Worm (Caenorhabditis elegans): Measurements from ENCODE around the gene E02H4.7.

ce11 chrX:14207942-14208341 lies 48.1 kb upstream of the E02H4.7 start, which contains the start of gene ceh-37:
- TF ChIP-seq aly-1 (tag; optimal IDR thresholded peaks at IDR 0.05) (no peak), ama-1 (optimal IDR thresholded peaks at IDR 0.05) (no peak), B0310.2 (tag; optimal IDR thresholded peaks at IDR 0.05) (no peak), ceh-13 (GFP tag; optimal IDR thresholded peaks at IDR 0.05) (no peak), hnd-1 (tag; optimal IDR thresholded peaks at IDR 0.05) (no peak)
